Worm (Caenorhabditis elegans) whole organism, midembryonic: ENCODE data around the gene set-6.

Experiments
- T22C8.4 ChIP-seq: fragments of 200-800 bp; sonication (Bioruptor generic); IDR thresholded peaks from 2 replicates; pipeline ENCODE4 v1.3.6; 2022; ENCODE audit warnings: missing genetic modification characterization, missing compliant biosample characterization
- cog-1 ChIP-seq: sonication (generic microtip); optimal IDR thresholded peaks from 2 replicates; lab custom pipeline; 2016; ENCODE audit warnings: missing genetic modification characterization, missing compliant biosample characterization
- flt-1 ChIP-seq: fragments of 200-800 bp; sonication (Bioruptor generic); IDR thresholded peaks from 2 replicates; pipeline ENCODE4 v1.3.6; 2022; ENCODE audit warnings: missing genetic modification characterization, missing compliant biosample characterization
- tab-1 ChIP-seq: fragments of 200-800 bp; sonication (Bioruptor generic); IDR thresholded peaks from 2 replicates; pipeline ENCODE4 v1.3.6; 2022; ENCODE audit warnings: missing genetic modification characterization, missing compliant biosample characterization
- ztf-23 ChIP-seq: fragments of 200-800 bp; sonication (Bioruptor generic); IDR thresholded peaks from 2 replicates; pipeline ENCODE4 v1.3.6; 2022; ENCODE audit warnings: missing genetic modification reagents, missing genetic modification characterization, missing compliant biosample characterization
- ztf-29 ChIP-seq: fragments of 200-800 bp; sonication (Bioruptor generic); IDR thresholded peaks from 2 replicates; pipeline ENCODE4 v1.3.6; 2022; ENCODE audit warnings: missing genetic modification reagents, missing genetic modification characterization, missing compliant biosample characterization

DNA sequence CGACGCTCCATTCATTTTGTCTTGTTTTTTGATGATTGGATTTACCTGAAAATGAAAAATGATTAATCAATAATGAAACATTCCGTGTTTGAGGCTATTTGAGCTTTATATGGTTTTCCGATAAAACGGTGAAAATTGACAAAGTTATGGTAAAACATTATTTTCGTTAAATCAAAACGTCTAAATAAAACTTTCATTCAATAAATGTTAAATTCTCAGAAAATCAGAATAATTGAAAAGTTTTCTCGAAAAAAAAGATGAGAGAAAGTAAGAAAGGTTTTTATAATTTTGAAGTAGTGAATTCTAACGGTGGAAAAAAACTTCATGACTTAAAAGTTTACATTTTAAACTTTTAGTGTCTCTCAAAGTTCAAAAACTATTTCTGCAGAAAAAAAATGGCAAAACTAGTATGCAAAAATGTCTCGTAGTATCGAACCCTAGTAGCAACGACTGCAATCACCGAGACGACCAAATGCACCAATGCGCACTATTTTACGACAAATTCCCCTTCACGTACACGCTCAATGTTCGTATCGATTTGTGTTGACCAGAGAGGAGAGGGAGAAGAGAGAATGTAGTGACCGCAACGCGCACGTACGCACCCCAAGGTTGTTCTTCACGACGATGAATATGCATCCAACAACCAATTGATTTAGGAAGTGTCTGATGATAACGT lies 27.6 kb downstream of the set-6 start, which contains the start of gene nfya-1:
- TF ChIP-seq T22C8.4 (GFP tag; lab: Robert Waterston, UW) (peak; percentile 78), flt-1 (GFP tag; lab: Robert Waterston, UW) (no peak), cog-1 (tag; lab: Kevin White, UChicago) (peak; percentile 32), tab-1 (no peak), ztf-29 (GFP tag; lab: Robert Waterston, UW) (no peak), ztf-23 (GFP tag; lab: Robert Waterston, UW) (no peak)
